Worm (Caenorhabditis elegans) whole organism, late embryonic: ENCODE data around the gene nhr-206.

Source experiments
- ceh-22 ChIP-seq: sonication (generic microtip); optimal IDR thresholded peaks from 2 replicates; lab custom pipeline; 2017; ENCODE audit warnings: missing biosample characterization, missing genetic modification characterization
- dmd-4 ChIP-seq: sonication (generic microtip); optimal IDR thresholded peaks from 2 replicates; lab custom pipeline; 2016; ENCODE audit warnings: borderline replicate concordance, missing genetic modification characterization, missing compliant biosample characterization
- hlh-13 ChIP-seq: fragments of 200-800 bp; sonication (Bioruptor generic); optimal IDR thresholded peaks from 2 replicates; lab custom pipeline; 2018; ENCODE audit warnings: mild to moderate bottlenecking, missing genetic modification characterization, missing compliant biosample characterization
- npax-4 ChIP-seq: sonication (generic microtip); optimal IDR thresholded peaks from 2 replicates; lab custom pipeline; 2016; ENCODE audit warnings: missing genetic modification characterization, missing compliant biosample characterization
- pqm-1 ChIP-seq: sonication (generic microtip); optimal IDR thresholded peaks from 2 replicates; lab custom pipeline; 2016; ENCODE audit warnings: missing genetic modification characterization, missing compliant biosample characterization
- pros-1 ChIP-seq: fragments of 150-350 bp; optimal IDR thresholded peaks from 2 replicates; lab custom pipeline; 2014; ENCODE audit warnings: missing biosample characterization, missing genetic modification reagents, missing genetic modification characterization

- TF ChIP-seq dmd-4 = no peak
- no peak for TF ChIP-seq pqm-1 (tag; lab: Kevin White, UChicago)
- no peak for TF ChIP-seq ceh-22 (tag; lab: Kevin White, UChicago)
- no peak for TF ChIP-seq hlh-13
- TF ChIP-seq pros-1 = no peak
- TF ChIP-seq npax-4 = no peak
These were observed 8.9 kb upstream of the nhr-206 start, which contains the start of gene R07B7.10 for ce11 chrV:12082932-12083331.
